Worm (Caenorhabditis elegans) whole organism, midembryonic: ENCODE data around the gene chc-1.

ENCODE experiments used
- T22C8.4 ChIP-seq: fragments of 200-800 bp; sonication (Bioruptor generic); IDR thresholded peaks from 2 replicates; pipeline ENCODE4 v1.3.6; 2022; ENCODE audit warnings: missing genetic modification characterization, missing compliant biosample characterization
- cog-1 ChIP-seq: sonication (generic microtip); optimal IDR thresholded peaks from 2 replicates; lab custom pipeline; 2016; ENCODE audit warnings: missing genetic modification characterization, missing compliant biosample characterization
- flt-1 ChIP-seq: fragments of 200-800 bp; sonication (Bioruptor generic); IDR thresholded peaks from 2 replicates; pipeline ENCODE4 v1.3.6; 2022; ENCODE audit warnings: missing genetic modification characterization, missing compliant biosample characterization
- klf-2 ChIP-seq: fragments of 200-800 bp; sonication (Bioruptor generic); conservative IDR thresholded peaks from 2 replicates; pipeline ENCODE4 v1.3.6; 2022; ENCODE audit warnings: missing genetic modification reagents, missing genetic modification characterization, missing compliant biosample characterization
- med-1 ChIP-seq: sonication (generic microtip); optimal IDR thresholded peaks from 2 replicates; lab custom pipeline; 2017; ENCODE audit warnings: missing genetic modification characterization, mild to moderate bottlenecking, missing compliant biosample characterization, antibody characterized with exemption, missing genetic modification reagents; ENCODE audit not compliant: insufficient read depth
- tab-1 ChIP-seq: fragments of 200-800 bp; sonication (Bioruptor generic); IDR thresholded peaks from 2 replicates; pipeline ENCODE4 v1.3.6; 2022; ENCODE audit warnings: missing genetic modification characterization, missing compliant biosample characterization
- ztf-23 ChIP-seq: fragments of 200-800 bp; sonication (Bioruptor generic); IDR thresholded peaks from 2 replicates; pipeline ENCODE4 v1.3.6; 2022; ENCODE audit warnings: missing genetic modification reagents, missing genetic modification characterization, missing compliant biosample characterization
- ztf-29 ChIP-seq: fragments of 200-800 bp; sonication (Bioruptor generic); IDR thresholded peaks from 2 replicates; pipeline ENCODE4 v1.3.6; 2022; ENCODE audit warnings: missing genetic modification reagents, missing genetic modification characterization, missing compliant biosample characterization

DNA sequence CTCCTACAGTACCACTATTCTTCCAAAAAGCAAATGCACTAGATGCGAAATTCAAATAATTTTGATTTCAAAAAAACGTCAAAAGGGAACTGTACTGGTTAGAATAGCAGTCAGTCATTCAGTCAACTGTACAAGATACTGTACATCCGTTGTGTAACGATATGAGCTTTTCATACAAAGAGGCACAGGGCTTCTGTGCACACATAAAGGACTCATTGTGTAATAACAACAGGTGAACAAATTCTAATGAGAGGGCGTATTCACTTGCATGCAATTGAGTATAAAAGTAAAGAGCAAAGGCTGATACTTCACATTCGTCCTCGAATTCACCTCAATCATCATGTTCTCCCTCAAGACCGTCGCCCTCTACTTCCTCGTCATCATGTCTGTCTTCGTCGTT is 6.2 kb upstream of the chc-1 start, which contains the start of gene dod-6:
- TF ChIP-seq med-1 (GFP tag; lab: Kevin White, UChicago) (no peak), flt-1 (no peak), T22C8.4 (GFP tag; lab: Robert Waterston, UW) (no peak), tab-1 (GFP tag; lab: Robert Waterston, UW) (no peak), klf-2 (GFP tag; lab: Robert Waterston, UW) (no peak), ztf-29 (GFP tag; lab: Robert Waterston, UW) (no peak), cog-1 (tag; lab: Kevin White, UChicago) (no peak), ztf-23 (GFP tag; lab: Robert Waterston, UW) (no peak)
